Worm (Caenorhabditis elegans): ENCODE measurements around the gene T01C8.3.

The T01C8.3 gene

ce11 chrX:16813606-16814330, 30.8 kb upstream of the T01C8.3 start, which contains the start of gene cas-1:
Gene cas-1, minus strand, starts transcription at chrX:16813656.
- TF ChIP-seq tbx-11 (GFP tag; IDR thresholded peaks at IDR 0.05) (no peak), pes-1 (GFP tag; IDR thresholded peaks at IDR 0.05) (no peak), flt-1 (GFP tag; IDR thresholded peaks at IDR 0.05) (no peak), hmbx-1 (tag; optimal IDR thresholded peaks at IDR 0.05) (no peak), hnd-1 (tag; optimal IDR thresholded peaks at IDR 0.05) (no peak), scrt-1 (GFP tag; IDR thresholded peaks at IDR 0.05) (no peak), ceh-36 (tag; optimal IDR thresholded peaks at IDR 0.05) (no peak), ets-7 (tag; optimal IDR thresholded peaks at IDR 0.05) (peak; percentile 88), ceh-13 (GFP tag; optimal IDR thresholded peaks at IDR 0.05) (no peak), tbx-37 (GFP tag; conservative IDR thresholded peaks at IDR 0.05) (0 out of 2 replicates have a peak, but pooled peaks have one; percentile 9)

- no peak for TF ChIP-seq tbx-11 (GFP tag; IDR thresholded peaks at IDR 0.05)
- TF ChIP-seq tra-4 (tag; optimal IDR thresholded peaks at IDR 0.05), result no peak
- TF ChIP-seq B0310.2 (tag; optimal IDR thresholded peaks at IDR 0.05), result no peak
- no peak for TF ChIP-seq ama-1 (optimal IDR thresholded peaks at IDR 0.05)
- no peak for TF ChIP-seq hmg-4 (GFP tag; optimal IDR thresholded peaks at IDR 0.05)
- TF ChIP-seq hmbx-1 (tag; optimal IDR thresholded peaks at IDR 0.05), result no peak
- TF ChIP-seq hnd-1 (tag; optimal IDR thresholded peaks at IDR 0.05), result no peak
- no peak for TF ChIP-seq ceh-36 (tag; optimal IDR thresholded peaks at IDR 0.05)
- no peak for TF ChIP-seq tbx-37 (GFP tag; conservative IDR thresholded peaks at IDR 0.05)
Measured at ce11 chrX:16813148-16813547, 30.1 kb upstream of the T01C8.3 start.

ce11 chrX:16811974-16812373, 29.0 kb upstream of the T01C8.3 start:
- TF ChIP-seq F13C5.2 (tag; optimal IDR thresholded peaks at IDR 0.05) (no peak), hmg-4 (GFP tag; optimal IDR thresholded peaks at IDR 0.05) (no peak), pes-1 (GFP tag; IDR thresholded peaks at IDR 0.05) (no peak), aly-1 (tag; optimal IDR thresholded peaks at IDR 0.05) (no peak), sea-1 (GFP tag; conservative IDR thresholded peaks at IDR 0.05) (no peak), tbx-37 (GFP tag; conservative IDR thresholded peaks at IDR 0.05) (no peak), scrt-1 (GFP tag; IDR thresholded peaks at IDR 0.05) (no peak), ets-7 (tag; optimal IDR thresholded peaks at IDR 0.05) (no peak), ama-1 (optimal IDR thresholded peaks at IDR 0.05) (no peak)

ce11 chrX:16809689-16810088, 26.7 kb upstream of the T01C8.3 start:
- no peak for TF ChIP-seq pes-1 (GFP tag; IDR thresholded peaks at IDR 0.05)
- TF ChIP-seq ceh-13 (GFP tag; optimal IDR thresholded peaks at IDR 0.05), result no peak
- no peak for TF ChIP-seq B0310.2 (tag; optimal IDR thresholded peaks at IDR 0.05)
- TF ChIP-seq flt-1 (GFP tag; IDR thresholded peaks at IDR 0.05), result no peak
- no peak for TF ChIP-seq ets-7 (tag; optimal IDR thresholded peaks at IDR 0.05)
- TF ChIP-seq tbx-37 (GFP tag; conservative IDR thresholded peaks at IDR 0.05), result no peak
- no peak for TF ChIP-seq ceh-36 (tag; optimal IDR thresholded peaks at IDR 0.05)

- TF ChIP-seq ceh-36 (tag; optimal IDR thresholded peaks at IDR 0.05) (no peak), aly-1 (tag; optimal IDR thresholded peaks at IDR 0.05) (no peak), tbx-11 (GFP tag; IDR thresholded peaks at IDR 0.05) (no peak)
Measured at ce11 chrX:16808526-16808925, 25.5 kb upstream of the T01C8.3 start.

- TF ChIP-seq ets-7 (tag; optimal IDR thresholded peaks at IDR 0.05) (no peak), pes-1 (GFP tag; IDR thresholded peaks at IDR 0.05) (no peak), sea-1 (GFP tag; conservative IDR thresholded peaks at IDR 0.05) (no peak), B0310.2 (tag; optimal IDR thresholded peaks at IDR 0.05) (no peak), tra-4 (tag; optimal IDR thresholded peaks at IDR 0.05) (no peak), flt-1 (GFP tag; IDR thresholded peaks at IDR 0.05) (no peak), scrt-1 (GFP tag; IDR thresholded peaks at IDR 0.05) (no peak), F13C5.2 (tag; optimal IDR thresholded peaks at IDR 0.05) (no peak), ama-1 (optimal IDR thresholded peaks at IDR 0.05) (no peak), hnd-1 (tag; optimal IDR thresholded peaks at IDR 0.05) (no peak), ceh-13 (GFP tag; optimal IDR thresholded peaks at IDR 0.05) (no peak), tbx-11 (GFP tag; IDR thresholded peaks at IDR 0.05) (no peak), ceh-36 (tag; optimal IDR thresholded peaks at IDR 0.05) (no peak), hmbx-1 (tag; optimal IDR thresholded peaks at IDR 0.05) (no peak), hmg-4 (GFP tag; optimal IDR thresholded peaks at IDR 0.05) (no peak), aly-1 (tag; optimal IDR thresholded peaks at IDR 0.05) (no peak)
Measured at ce11 chrX:16807015-16807414, 24.0 kb upstream of the T01C8.3 start, which contains the start of gene mec-4. Gene mec-4, minus strand, starts transcription at chrX:16807115.

ce11 chrX:16803545-16803944, 20.5 kb upstream of the T01C8.3 start:
- TF ChIP-seq flt-1 (GFP tag; IDR thresholded peaks at IDR 0.05) (no peak), hmg-4 (GFP tag; optimal IDR thresholded peaks at IDR 0.05) (no peak)

ce11 chrX:16799065-16799663, 16.2 kb upstream of the T01C8.3 start:
- TF ChIP-seq scrt-1 (GFP tag; IDR thresholded peaks at IDR 0.05) (no peak), tbx-11 (GFP tag; IDR thresholded peaks at IDR 0.05) (no peak), hmg-4 (GFP tag; optimal IDR thresholded peaks at IDR 0.05) (peak; percentile 37), ceh-13 (GFP tag; optimal IDR thresholded peaks at IDR 0.05) (no peak), tbx-37 (GFP tag; conservative IDR thresholded peaks at IDR 0.05) (no peak), ets-7 (tag; optimal IDR thresholded peaks at IDR 0.05) (no peak), F13C5.2 (tag; optimal IDR thresholded peaks at IDR 0.05) (peak; percentile 42)
